Fruit fly (Drosophila melanogaster): ENCODE results near the gene S-Lap2.

dm6 chr3L:8578470-8578869, 41.2 kb upstream of the S-Lap2 start:
- no peak for TF ChIP-seq Sin3A (optimal IDR thresholded peaks at IDR 0.05)
- TF ChIP-seq Myc (optimal IDR thresholded peaks at IDR 0.05) = no peak

Measured in Kc167 (cell line).